Worm (Caenorhabditis elegans) whole organism, L1 larva: ENCODE measurements around the gene C08E3.15.
"Not testable (repeated sequence)": the region's sequence is repeated elsewhere in the genome, so short reads cannot be mapped to it uniquely, and the experiment has no call there.

ENCODE experiments used
- aly-2 ChIP-seq: fragments of 150-350 bp; optimal IDR thresholded peaks from 2 replicates; lab custom pipeline; 2014; ENCODE audit warnings: missing biosample characterization, missing genetic modification characterization
- dsc-1 ChIP-seq: sonication (generic microtip); optimal IDR thresholded peaks from 2 replicates; lab custom pipeline; 2016; ENCODE audit warnings: mild to moderate bottlenecking, missing genetic modification characterization, missing compliant biosample characterization
- lin-13 ChIP-seq: fragments of 150-350 bp; optimal IDR thresholded peaks from 2 replicates; lab custom pipeline; 2014; ENCODE audit warnings: missing biosample characterization, missing genetic modification reagents, missing genetic modification characterization
- lir-3 ChIP-seq: sonication (generic microtip); optimal IDR thresholded peaks from 2 replicates; lab custom pipeline; 2016; ENCODE audit warnings: mild to moderate bottlenecking, missing genetic modification characterization, moderate library complexity, missing compliant biosample characterization; ENCODE audit not compliant: poor library complexity
- nhr-20 ChIP-seq: sonication (generic microtip); optimal IDR thresholded peaks from 2 replicates; lab custom pipeline; 2016; ENCODE audit warnings: mild to moderate bottlenecking, missing genetic modification characterization, missing compliant biosample characterization
- nhr-28 ChIP-seq: fragments of 150-350 bp; optimal IDR thresholded peaks from 2 replicates; lab custom pipeline; 2014; ENCODE audit warnings: missing biosample characterization, missing genetic modification characterization
- nhr-76 ChIP-seq: sonication (generic microtip); optimal IDR thresholded peaks from 2 replicates; lab custom pipeline; 2017; ENCODE audit warnings: missing biosample characterization, missing genetic modification characterization
- nhr-77 ChIP-seq: fragments of 150-350 bp; optimal IDR thresholded peaks from 2 replicates; lab custom pipeline; 2014; ENCODE audit warnings: missing biosample characterization, missing genetic modification characterization
- skn-1 ChIP-seq: fragments of 150-350 bp; optimal IDR thresholded peaks from 2 replicates; lab custom pipeline; 2014; ENCODE audit warnings: missing biosample characterization, missing genetic modification characterization
- snpc-4 ChIP-seq: fragments of 150-350 bp; optimal IDR thresholded peaks from 2 replicates; lab custom pipeline; 2014; ENCODE audit warnings: missing biosample characterization, missing genetic modification characterization
- sup-37 ChIP-seq: fragments of 200-800 bp; sonication (Bioruptor generic); optimal IDR thresholded peaks from 2 replicates; lab custom pipeline; 2018; ENCODE audit warnings: mild to moderate bottlenecking, missing genetic modification characterization, missing compliant biosample characterization
- unc-130 ChIP-seq: fragments of 150-350 bp; optimal IDR thresholded peaks from 2 replicates; lab custom pipeline; 2017; ENCODE audit warnings: missing biosample characterization, missing genetic modification characterization, inconsistent platforms
- ztf-4 ChIP-seq: fragments of 150-350 bp; optimal IDR thresholded peaks from 2 replicates; lab custom pipeline; 2014; ENCODE audit warnings: missing biosample characterization, missing genetic modification characterization

DNA sequence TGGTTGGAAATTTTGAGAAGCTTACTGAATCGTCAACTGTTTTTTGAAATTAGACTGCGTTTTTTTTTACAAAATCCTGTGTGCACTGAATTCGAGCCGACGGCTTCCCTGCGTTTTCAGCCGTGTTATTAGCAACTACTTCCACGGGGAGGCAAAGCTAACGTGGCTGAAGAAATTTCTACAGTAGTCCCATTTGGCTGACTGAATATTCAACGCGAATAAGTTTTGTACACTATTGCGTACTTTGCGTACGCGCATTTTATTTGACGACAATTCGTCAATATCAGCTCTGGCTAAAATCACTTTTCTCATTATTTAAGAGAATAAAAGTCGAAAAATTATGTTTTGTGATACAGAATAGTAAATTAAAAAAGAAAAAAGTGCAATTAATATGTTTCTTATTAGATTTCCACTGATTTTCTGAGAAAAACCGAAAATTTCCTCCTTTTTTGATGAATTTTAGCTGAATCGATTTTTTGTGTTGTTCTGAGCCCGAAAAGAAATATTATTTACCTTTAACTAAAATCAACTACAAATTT is 33.7 kb upstream of the C08E3.15 start:
- TF ChIP-seq unc-130 (tag; lab: Kevin White, UChicago); nhr-28 (tag; lab: Kevin White, UChicago); nhr-76 (tag; lab: Kevin White, UChicago); aly-2; nhr-20 (tag; lab: Kevin White, UChicago); skn-1 (tag; lab: Kevin White, UChicago); lir-3 (tag; lab: Kevin White, UChicago); dsc-1 (tag; lab: Kevin White, UChicago); nhr-77; sup-37 (GFP tag; lab: Kevin White, UChicago); lin-13 (GFP tag; lab: Kevin White, UChicago); snpc-4 (tag; lab: Kevin White, UChicago); ztf-4: not testable (repeated sequence)
